Worm (Caenorhabditis elegans) whole organism, mixed stage, embryonic: ENCODE results near the gene F47B8.18.

Experiments used
- M03D4.4 ChIP-seq: sonication (generic microtip); optimal IDR thresholded peaks from 2 replicates; lab custom pipeline; 2017; ENCODE audit warnings: mild to moderate bottlenecking, missing genetic modification characterization, missing compliant biosample characterization
- blmp-1 ChIP-seq: fragments of 150-350 bp; optimal IDR thresholded peaks from 2 replicates; lab custom pipeline; 2014; ENCODE audit warnings: missing biosample characterization, missing genetic modification characterization
- ces-1 ChIP-seq: fragments of 150-350 bp; optimal IDR thresholded peaks from 2 replicates; lab custom pipeline; 2014; ENCODE audit warnings: missing biosample characterization, missing genetic modification reagents, missing genetic modification characterization
- elt-1 ChIP-seq: sonication (generic microtip); optimal IDR thresholded peaks from 2 replicates; lab custom pipeline; 2017; ENCODE audit warnings: missing genetic modification characterization, mild to moderate bottlenecking, missing compliant biosample characterization, antibody characterized with exemption, moderate library complexity, borderline replicate concordance; ENCODE audit not compliant: insufficient read depth
- lin-13 ChIP-seq: fragments of 150-350 bp; optimal IDR thresholded peaks from 2 replicates; lab custom pipeline; 2014; ENCODE audit warnings: missing biosample characterization, missing genetic modification characterization
- lsy-2 ChIP-seq: fragments of 150-350 bp; optimal IDR thresholded peaks from 2 replicates; lab custom pipeline; 2014; ENCODE audit warnings: missing biosample characterization, missing genetic modification characterization
- pha-4 ChIP-seq: fragments of 150-350 bp; optimal IDR thresholded peaks from 2 replicates; lab custom pipeline; 2018; ENCODE audit warnings: missing biosample characterization, missing genetic modification reagents, missing genetic modification characterization
- snpc-4 ChIP-seq: fragments of 150-350 bp; optimal IDR thresholded peaks from 2 replicates; lab custom pipeline; 2014; ENCODE audit warnings: missing biosample characterization, missing genetic modification characterization

DNA sequence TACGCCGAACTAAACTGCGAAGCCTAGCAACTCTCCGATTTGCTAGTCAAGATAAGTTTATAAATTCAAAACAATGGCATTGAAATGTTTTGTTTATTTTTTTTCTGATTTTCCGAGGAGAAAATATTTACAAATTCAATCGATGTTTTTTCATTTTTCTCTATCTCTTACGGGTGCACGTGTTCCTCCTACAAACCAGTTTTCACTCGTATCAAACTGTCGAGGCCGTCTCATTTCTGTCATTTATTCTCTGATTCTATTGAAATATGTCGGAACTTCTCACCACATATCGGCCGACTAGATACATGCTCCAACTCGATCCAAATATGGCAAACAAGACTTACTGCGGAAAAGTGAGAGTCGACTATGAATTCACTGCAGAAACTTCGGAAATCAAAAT lies 6.2 kb upstream of the F47B8.18 start, which contains the start of gene F47B8.8:
- no peak for TF ChIP-seq lsy-2 (tag; lab: Kevin White, UChicago)
- TF ChIP-seq snpc-4 (tag; lab: Kevin White, UChicago), result no peak
- TF ChIP-seq pha-4, result no peak
- no peak for TF ChIP-seq lin-13 (tag; lab: Kevin White, UChicago)
- TF ChIP-seq blmp-1 (tag; lab: Kevin White, UChicago), result no peak
- TF ChIP-seq elt-1 (tag; lab: Kevin White, UChicago), result no peak
- TF ChIP-seq M03D4.4 (tag; lab: Kevin White, UChicago), result no peak
- no peak for TF ChIP-seq ces-1
